Worm (Caenorhabditis elegans) whole organism, young adult: Measurements from ENCODE around the gene K04A8.20.

Source experiments
- B0261.1 ChIP-seq: sonication (generic microtip); optimal IDR thresholded peaks from 2 replicates; lab custom pipeline; 2016; ENCODE audit warnings: mild to moderate bottlenecking, missing genetic modification characterization, moderate library complexity, missing compliant biosample characterization
- T07F8.4 ChIP-seq: sonication (generic microtip); optimal IDR thresholded peaks from 2 replicates; lab custom pipeline; 2016; ENCODE audit warnings: mild to moderate bottlenecking, missing genetic modification characterization, moderate library complexity, missing compliant biosample characterization
- ZK185.1 ChIP-seq: sonication (generic microtip); optimal IDR thresholded peaks from 2 replicates; lab custom pipeline; 2016; ENCODE audit warnings: mild to moderate bottlenecking, missing genetic modification characterization, missing compliant biosample characterization; ENCODE audit not compliant: poor library complexity, severe bottlenecking
- ama-1 ChIP-seq, 3 experiments: fragments of 150-350 bp in 1 of 3; sonication (generic microtip) in 2 of 3; optimal IDR thresholded peaks; 2 replicates each; lab custom pipeline; 2014 to 2018; ENCODE audit warnings: missing biosample characterization in 2 of 3, missing genetic modification characterization in 2 of 3, missing genetic modification reagents in 2 of 3
- ccch-3 ChIP-seq: fragments of 200-800 bp; sonication (Bioruptor generic); optimal IDR thresholded peaks from 2 replicates; lab custom pipeline; 2018; ENCODE audit warnings: mild to moderate bottlenecking, missing genetic modification characterization, missing compliant biosample characterization
- ceh-100 ChIP-seq: fragments of 200-800 bp; sonication (Bioruptor generic); IDR thresholded peaks from 2 replicates; pipeline ENCODE4 v1.3.6; 2022; ENCODE audit warnings: missing genetic modification reagents, missing genetic modification characterization, missing compliant biosample characterization
- nfya-1 ChIP-seq: sonication (generic microtip); optimal IDR thresholded peaks from 2 replicates; lab custom pipeline; 2017; ENCODE audit warnings: antibody characterized with exemption, missing compliant biosample characterization, missing genetic modification characterization, borderline replicate concordance; ENCODE audit not compliant: insufficient read depth
- nhr-90 ChIP-seq: sonication (generic microtip); optimal IDR thresholded peaks from 2 replicates; lab custom pipeline; 2016; ENCODE audit warnings: missing genotype, mild to moderate bottlenecking, missing genetic modification characterization, missing compliant biosample characterization
- snpc-4 ChIP-seq, 5 experiments: fragments of 150-350 bp in 1 of 5; sonication (generic microtip) in 4 of 5; optimal IDR thresholded peaks; 2 replicates each; lab custom pipeline; 2014 to 2018; ENCODE audit warnings: missing genetic modification characterization in 5 of 5, missing biosample characterization in 3 of 5, antibody characterized with exemption in 2 of 5, mild to moderate bottlenecking in 2 of 5, missing compliant biosample characterization in 2 of 5, missing genotype in 2 of 5, moderate library complexity in 2 of 5, missing genetic modification reagents in 1 of 5
- tlf-1 ChIP-seq: fragments of 200-800 bp; sonication (Bioruptor generic); optimal IDR thresholded peaks from 2 replicates; lab custom pipeline; 2018; ENCODE audit warnings: mild to moderate bottlenecking, missing genetic modification characterization, missing compliant biosample characterization

DNA sequence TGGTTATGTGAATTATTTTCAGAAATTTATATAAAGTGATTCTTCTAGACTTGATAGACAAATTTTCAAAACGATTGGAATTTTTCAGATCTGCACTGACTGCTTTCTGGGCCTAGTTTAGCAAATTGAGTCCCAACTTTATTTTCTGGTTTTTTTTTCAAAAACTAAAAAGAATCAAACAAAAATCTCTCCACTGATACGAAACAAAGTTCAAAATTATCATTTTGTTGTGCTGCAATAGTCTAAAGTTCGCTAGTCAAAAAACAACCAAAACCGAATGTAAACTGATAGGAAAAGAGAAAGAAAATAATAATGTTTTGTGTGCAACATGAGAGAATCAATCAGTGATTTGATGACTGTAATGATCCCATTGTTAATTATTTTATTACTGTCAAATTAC is 623 bp downstream of the K04A8.20 start, which contains the start of gene lipl-4:
- TF ChIP-seq ceh-100 (GFP tag; lab: Robert Waterston, UW) (no peak), B0261.1 (no peak), snpc-4 (GFP tag; optimal IDR thresholded peaks at IDR 0.05; lab: Kevin White, UChicago) (no peak), snpc-4 (tag; optimal IDR thresholded peaks at IDR 0.05; lab: Kevin White, UChicago) (no peak), ZK185.1 (tag; lab: Kevin White, UChicago) (no peak), T07F8.4 (tag; lab: Kevin White, UChicago) (no peak), ama-1 (optimal IDR thresholded peaks at IDR 0.05; lab: Kevin White, UChicago) (no peak), ama-1 (GFP tag; optimal IDR thresholded peaks at IDR 0.05; lab: Kevin White, UChicago) (no peak), ccch-3 (GFP tag; lab: Kevin White, UChicago) (no peak), tlf-1 (GFP tag; lab: Kevin White, UChicago) (no peak), nhr-90 (tag; lab: Kevin White, UChicago) (no peak), nfya-1 (tag; lab: Kevin White, UChicago) (no peak)
